Fruit fly (Drosophila melanogaster) whole organism, larva: ENCODE results near the gene TrissinR.
A peak's percentile ranks its signal among the peaks of the same experiment; 100 is the strongest.

ENCODE experiments used
- noc ChIP-seq: fragments of 200-800 bp; sonication (Bioruptor generic); optimal IDR thresholded peaks from 3 replicates; lab custom pipeline; 2019; ENCODE audit warnings: missing biosample characterization, mild to moderate bottlenecking, missing genetic modification characterization, moderate library complexity

The TrissinR gene

dm6 chr2L:5805091-5805817, 18.6 kb upstream of the TrissinR start, which contains the start of gene CG11034:
Gene CG11034 (plus strand): TSS chr2L:5805395.
- no peak for TF ChIP-seq noc

- TF ChIP-seq noc: no peak
These were observed 12.5 kb upstream of the TrissinR start, which contains the start of gene CG43307 for dm6 chr2L:5811274-5811673. Gene CG43307 (plus strand): TSS chr2L:5811574.

- no peak for TF ChIP-seq noc
These were observed 5.5 kb upstream of the TrissinR start, which contains the start of gene COX6CL for dm6 chr2L:5818343-5818742. Gene COX6CL (minus strand): TSS chr2L:5818443.

- TF ChIP-seq noc: no peak
These were observed 2.9 kb upstream of the TrissinR start for dm6 chr2L:5820930-5821329.

- no peak for TF ChIP-seq noc
These were observed 33.0 kb downstream of the TrissinR start for dm6 chr2L:5856786-5857185.

- TF ChIP-seq noc: no peak
These were observed 43.0 kb downstream of the TrissinR start for dm6 chr2L:5866791-5867190.

dm6 chr2L:5870838-5871702, 47.3 kb downstream of the TrissinR start:
- no peak for TF ChIP-seq noc

- peak; percentile 49 for TF ChIP-seq noc
These were observed 52.8 kb downstream of the TrissinR start for dm6 chr2L:5876474-5877067.

- TF ChIP-seq noc: peak; percentile 65
These were observed 55.6 kb downstream of the TrissinR start, which contains the start of gene rau for dm6 chr2L:5879363-5879934. Gene rau (minus strand): TSS chr2L:5879498.

dm6 chr2L:5881181-5881580, 57.4 kb downstream of the TrissinR start:
- TF ChIP-seq noc: no peak

dm6 chr2L:5883441-5883840, 59.6 kb downstream of the TrissinR start, which contains the start of gene CG44574:
Gene CG44574 (plus strand): TSS chr2L:5883741.
- TF ChIP-seq noc: no peak

dm6 chr2L:5884674-5885073, 60.9 kb downstream of the TrissinR start, which contains the start of the genes Sfp26Ac and CG43185:
Gene Sfp26Ac (minus strand): TSS chr2L:5884774.
Gene CG43185 (plus strand): TSS chr2L:5884888.
- TF ChIP-seq noc: no peak

dm6 chr2L:5885702-5886101, 61.9 kb downstream of the TrissinR start, which contains the start of gene CG9029:
Gene CG9029 (plus strand): TSS chr2L:5886002.
- no peak for TF ChIP-seq noc

dm6 chr2L:5886955-5887354, 63.2 kb downstream of the TrissinR start:
- TF ChIP-seq noc: no peak

dm6 chr2L:5890556-5890955, 66.8 kb downstream of the TrissinR start:
- TF ChIP-seq noc: no peak

- no peak for TF ChIP-seq noc
These were observed 69.0 kb downstream of the TrissinR start, which contains the start of gene Acp26Ab for dm6 chr2L:5892762-5893161. Gene Acp26Ab (minus strand): TSS chr2L:5892862.
